Worm (Caenorhabditis elegans): ENCODE results near the gene rbm-7.

Gene rbm-7

ce11 chrIII:12919882-12920281 lies 11.8 kb downstream of the rbm-7 start (continued):
- TF ChIP-seq ceh-9 (tag; optimal IDR thresholded peaks at IDR 0.05) (no peak), dve-1 (tag; optimal IDR thresholded peaks at IDR 0.05) (no peak), hlh-13 (GFP tag; optimal IDR thresholded peaks at IDR 0.05) (no peak), ceh-19 (GFP tag; optimal IDR thresholded peaks at IDR 0.05) (peak; percentile 54), ceh-6 (GFP tag; optimal IDR thresholded peaks at IDR 0.05) (no peak), ceh-14 (tag; optimal IDR thresholded peaks at IDR 0.05) (no peak), C08G9.2 (tag; optimal IDR thresholded peaks at IDR 0.05) (no peak), tbx-2 (tag; optimal IDR thresholded peaks at IDR 0.05) (peak; percentile 40), ztf-16 (tag; optimal IDR thresholded peaks at IDR 0.05) (no peak), ttx-3 (tag; optimal IDR thresholded peaks at IDR 0.05) (no peak), npax-4 (tag; optimal IDR thresholded peaks at IDR 0.05) (no peak), pax-1 (tag; optimal IDR thresholded peaks at IDR 0.05) (peak; percentile 77), unc-3 (GFP tag; conservative IDR thresholded peaks at IDR 0.05) (no peak), unc-3 (tag; optimal IDR thresholded peaks at IDR 0.05) (no peak), nhr-232 (tag; optimal IDR thresholded peaks at IDR 0.05) (no peak), hlh-8 (tag; optimal IDR thresholded peaks at IDR 0.05) (no peak), ceh-34 (tag; optimal IDR thresholded peaks at IDR 0.05) (peak; percentile 75), hlh-6 (tag; optimal IDR thresholded peaks at IDR 0.05) (no peak), elt-4 (tag; optimal IDR thresholded peaks at IDR 0.05) (no peak), pat-9 (tag; optimal IDR thresholded peaks at IDR 0.05) (no peak), odd-2 (tag; optimal IDR thresholded peaks at IDR 0.05) (no peak), T23F11.4 (GFP tag; optimal IDR thresholded peaks at IDR 0.05) (no peak), gmeb-2 (tag; optimal IDR thresholded peaks at IDR 0.05) (no peak), F13H6.1 (tag; optimal IDR thresholded peaks at IDR 0.05) (no peak), ceh-45 (GFP tag; IDR thresholded peaks at IDR 0.05) (no peak), fkh-10 (GFP tag; optimal IDR thresholded peaks at IDR 0.05) (no peak)

DNA sequence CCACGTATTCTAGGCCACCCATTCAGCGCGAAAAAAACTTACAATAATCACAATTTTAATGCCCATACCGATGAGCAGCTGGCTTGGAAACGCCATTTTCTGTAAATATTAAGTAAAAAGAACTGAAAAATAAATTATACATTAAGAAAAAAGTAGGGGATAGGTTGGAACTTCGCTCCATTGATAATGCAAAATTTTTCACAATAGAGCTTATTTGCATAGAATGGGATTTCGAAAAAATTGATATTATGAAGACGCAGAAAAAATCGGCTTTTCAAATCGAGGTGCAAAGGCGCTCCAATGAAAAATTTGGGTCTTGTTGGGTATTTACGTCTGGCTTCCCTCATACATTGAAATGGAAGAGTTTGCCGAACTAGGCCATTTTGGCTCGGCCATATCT lies 13.1 kb downstream of the rbm-7 start, which contains the start of gene Y37D8A.16:
Gene Y37D8A.16 (minus strand): TSS at position 101 of the 400 bp plus-strand sequence.
- TF ChIP-seq fkh-6 (tag; optimal IDR thresholded peaks at IDR 0.05), result no peak
- TF ChIP-seq unc-3 (GFP tag; conservative IDR thresholded peaks at IDR 0.05), result no peak
- TF ChIP-seq unc-3 (tag; optimal IDR thresholded peaks at IDR 0.05), result no peak
- no peak for TF ChIP-seq ceh-24 (tag; optimal IDR thresholded peaks at IDR 0.05)
- no peak for TF ChIP-seq madf-2 (tag; optimal IDR thresholded peaks at IDR 0.05)
- TF ChIP-seq nhr-232 (tag; optimal IDR thresholded peaks at IDR 0.05), result no peak
- TF ChIP-seq eyg-1 (tag; optimal IDR thresholded peaks at IDR 0.05), result no peak

ce11 chrIII:12917852-12918251 lies 13.8 kb downstream of the rbm-7 start:
- TF ChIP-seq hlh-30 (tag; optimal IDR thresholded peaks at IDR 0.05; ENCODE audit: insufficient read depth) (no peak), ceh-6 (GFP tag; optimal IDR thresholded peaks at IDR 0.05) (no peak)

DNA sequence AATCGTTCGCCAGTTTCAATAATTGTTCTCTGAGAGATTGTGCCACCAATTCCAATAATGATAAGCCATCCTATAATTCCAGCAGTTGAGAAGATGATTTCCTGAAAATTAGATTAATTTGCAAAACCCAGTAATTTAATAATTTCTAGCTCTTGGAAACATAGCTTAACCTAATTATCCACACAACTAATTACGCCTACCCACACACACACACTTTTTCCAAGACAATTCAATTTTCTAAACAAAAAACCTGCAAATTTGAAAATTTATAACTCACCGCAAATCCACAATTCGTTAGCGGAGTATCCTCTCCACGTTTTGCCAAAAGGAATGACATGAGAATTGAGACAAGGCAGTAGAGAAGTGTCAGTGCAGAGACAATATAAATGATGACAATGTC lies 15.2 kb downstream of the rbm-7 start:
- TF ChIP-seq pax-1 (tag; optimal IDR thresholded peaks at IDR 0.05), result no peak
- TF ChIP-seq unc-42 (tag; optimal IDR thresholded peaks at IDR 0.05), result peak; percentile 63

DNA sequence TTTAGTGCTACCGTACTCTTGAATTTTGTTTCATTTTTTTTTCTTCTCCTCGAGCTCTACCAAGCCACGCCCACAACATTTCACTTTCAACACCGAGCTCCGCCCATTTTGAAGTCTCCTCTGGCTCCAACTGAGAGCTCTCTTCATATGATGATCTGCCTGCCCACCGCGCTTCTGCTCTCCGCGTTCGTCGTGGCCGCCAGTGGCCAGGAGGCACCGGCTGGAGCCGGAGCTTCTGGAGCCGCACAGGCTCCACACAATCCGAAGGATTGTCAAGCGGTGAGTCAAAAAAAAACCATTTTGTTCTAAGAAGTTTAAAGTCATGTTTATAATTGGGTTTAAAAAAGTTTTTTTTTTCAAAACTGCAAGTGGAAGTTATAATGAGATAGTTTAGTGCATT lies 21.3 kb downstream of the rbm-7 start, which contains the start of gene flp-14:
Gene flp-14 (plus strand): TSS at position 146 of the 400 bp plus-strand sequence.
- TF ChIP-seq eyg-1 (tag; optimal IDR thresholded peaks at IDR 0.05) (no peak), hlh-6 (tag; optimal IDR thresholded peaks at IDR 0.05) (no peak), K09A11.1 (tag; optimal IDR thresholded peaks at IDR 0.05; ENCODE audit: insufficient read depth) (no peak), Y22D7AL.16 (tag; optimal IDR thresholded peaks at IDR 0.05) (no peak), ceh-18 (tag; optimal IDR thresholded peaks at IDR 0.05) (no peak), sox-2 (GFP tag; IDR thresholded peaks at IDR 0.05) (no peak), gmeb-2 (tag; optimal IDR thresholded peaks at IDR 0.05) (no peak), ceh-30 (tag; optimal IDR thresholded peaks at IDR 0.05) (no peak), pag-3 (tag; optimal IDR thresholded peaks at IDR 0.05; ENCODE audit: borderline replicate concordance) (no peak), zip-5 (tag; optimal IDR thresholded peaks at IDR 0.05) (no peak), ceh-22 (tag; optimal IDR thresholded peaks at IDR 0.05) (no peak), ets-4 (tag; optimal IDR thresholded peaks at IDR 0.05) (no peak), ceh-34 (tag; optimal IDR thresholded peaks at IDR 0.05) (no peak), dve-1 (tag; optimal IDR thresholded peaks at IDR 0.05) (no peak)
